Fruit fly (Drosophila melanogaster) whole organism: ENCODE results near the gene Etl1.

Source experiments
- CG8478 ChIP-seq: fragments of >200 bp; optimal IDR thresholded peaks from 2 replicates; lab custom pipeline; 2018; ENCODE audit warnings: inconsistent platforms
- EcR ChIP-seq, 2 experiments: fragments of >200 bp; optimal IDR thresholded peaks; 2 replicates each; lab custom pipeline; 2017; ENCODE audit warnings: missing biosample characterization in 2 of 2, missing genetic modification characterization in 2 of 2, missing genetic modification reagents in 2 of 2
- psq ChIP-seq: fragments of >200 bp; optimal IDR thresholded peaks from 2 replicates; lab custom pipeline; 2017

dm6 chr2L:9894871-9895364 is 17.5 kb downstream of the Etl1 start, which contains the start of gene Bka:
- TF ChIP-seq EcR (GFP tag; optimal IDR thresholded peaks at IDR 0.05; lab: Kevin White, UChicago) (no peak), psq (lab: Kevin White, UChicago) (no peak), CG8478 (lab: Kevin White, UChicago) (no peak)
